Fruit fly (Drosophila melanogaster) whole organism, wandering third instar larva: ENCODE data around the gene CG14695.

Experiments used
- Abd-B ChIP-seq: fragments of >200 bp; optimal IDR thresholded peaks from 2 replicates; lab custom pipeline; 2017; ENCODE audit warnings: missing biosample characterization, missing genetic modification characterization
- CG32264 ChIP-seq: fragments of 200-800 bp; sonication (Bioruptor generic); optimal IDR thresholded peaks from 2 replicates; lab custom pipeline; 2016; ENCODE audit warnings: missing biosample characterization, missing genetic modification characterization
- CG9705 ChIP-seq: fragments of 200-800 bp; sonication (Bioruptor generic); optimal IDR thresholded peaks from 2 replicates; lab custom pipeline; 2018; ENCODE audit warnings: missing biosample characterization, mild to moderate bottlenecking, missing genetic modification characterization
- CrebA ChIP-seq: fragments of 200-800 bp; sonication (Bioruptor generic); optimal IDR thresholded peaks from 2 replicates; lab custom pipeline; 2016; ENCODE audit warnings: missing biosample characterization, mild to moderate bottlenecking, missing genetic modification characterization, borderline replicate concordance
- Dfd ChIP-seq: fragments of >200 bp; optimal IDR thresholded peaks from 2 replicates; lab custom pipeline; 2017; ENCODE audit warnings: missing biosample characterization, missing genetic modification characterization
- Dif ChIP-seq: fragments of 200-275, 200-300 bp; sonication (Bioruptor generic); optimal IDR thresholded peaks from 2 replicates; lab custom pipeline; 2018; ENCODE audit warnings: missing biosample characterization, missing genetic modification characterization; ENCODE audit not compliant: partially characterized antibody
- GATAd ChIP-seq: sonication (Bioruptor generic); optimal IDR thresholded peaks from 2 replicates; lab custom pipeline; 2016; ENCODE audit warnings: missing biosample characterization, missing genetic modification characterization
- HLH106 ChIP-seq: fragments of 200-800 bp; optimal IDR thresholded peaks from 3 replicates; lab custom pipeline; 2019; ENCODE audit warnings: missing biosample characterization, mild to moderate bottlenecking, missing genetic modification characterization, moderate library complexity
- Hnf4 ChIP-seq: fragments of 200-800 bp; sonication (Bioruptor generic); optimal IDR thresholded peaks from 2 replicates; lab custom pipeline; 2016; ENCODE audit warnings: missing biosample characterization, mild to moderate bottlenecking, missing genetic modification characterization
- Hr78 ChIP-seq: fragments of >200 bp; optimal IDR thresholded peaks from 2 replicates; lab custom pipeline; 2017; ENCODE audit warnings: missing biosample characterization, missing genetic modification characterization
- Hr83 ChIP-seq: fragments of 200-300 bp; sonication (Bioruptor generic); optimal IDR thresholded peaks from 2 replicates; lab custom pipeline; 2016; ENCODE audit warnings: missing biosample characterization, mild to moderate bottlenecking, missing genetic modification characterization, moderate library complexity; ENCODE audit not compliant: poor library complexity, severe bottlenecking
- Jra ChIP-seq: sonication (Bioruptor generic); optimal IDR thresholded peaks from 2 replicates; lab custom pipeline; 2016; ENCODE audit warnings: missing biosample characterization, missing genetic modification characterization
- Mio ChIP-seq: sonication (Bioruptor generic); optimal IDR thresholded peaks from 2 replicates; lab custom pipeline; 2016; ENCODE audit warnings: missing biosample characterization, missing genetic modification characterization
- Myc ChIP-seq: fragments of >200 bp; optimal IDR thresholded peaks from 2 replicates; lab custom pipeline; 2017
- N ChIP-seq: fragments of >200 bp; optimal IDR thresholded peaks from 2 replicates; lab custom pipeline; 2018; ENCODE audit warnings: missing biosample characterization, missing external identifiers, missing genetic modification characterization
- OdsH ChIP-seq: fragments of 200-800 bp; sonication (Bioruptor generic); optimal IDR thresholded peaks from 2 replicates; lab custom pipeline; 2016; ENCODE audit warnings: missing biosample characterization, mild to moderate bottlenecking, missing genetic modification characterization
- Rel ChIP-seq, 2 experiments: fragments of 200-800 bp; sonication (Bioruptor generic) in 1 of 2; optimal IDR thresholded peaks; 2 replicates in 1 of 2; 3 replicates in 1 of 2; lab custom pipeline; 2016 to 2019; ENCODE audit warnings: mild to moderate bottlenecking in 2 of 2, missing biosample characterization in 2 of 2, missing genetic modification characterization in 2 of 2, moderate library complexity in 1 of 2
- Sp1 ChIP-seq: fragments of 200-800 bp; sonication (Bioruptor generic); optimal IDR thresholded peaks from 3 replicates; lab custom pipeline; 2019; ENCODE audit warnings: missing biosample characterization, mild to moderate bottlenecking, missing genetic modification characterization, moderate library complexity
- Vsx2 ChIP-seq: fragments of 200-300, 225-300 bp; sonication (Bioruptor generic); optimal IDR thresholded peaks from 2 replicates; lab custom pipeline; 2018; ENCODE audit warnings: missing biosample characterization, missing genetic modification characterization; ENCODE audit not compliant: partially characterized antibody
- br ChIP-seq: fragments of 200-800 bp; sonication (Bioruptor generic); optimal IDR thresholded peaks from 2 replicates; lab custom pipeline; 2016; ENCODE audit warnings: missing biosample characterization, missing genetic modification characterization
- brk ChIP-seq: fragments of 200-800 bp; sonication (Bioruptor generic); optimal IDR thresholded peaks from 2 replicates; lab custom pipeline; 2016; ENCODE audit warnings: missing biosample characterization, mild to moderate bottlenecking, missing genetic modification characterization
- dl ChIP-seq, 2 experiments: fragments of 175-275, 200-275 bp in 1 of 2; fragments of 200-275 bp in 1 of 2; sonication (Bioruptor generic); optimal IDR thresholded peaks; lab custom pipeline; 2018; ENCODE audit warnings: mild to moderate bottlenecking in 2 of 2, missing biosample characterization in 2 of 2, missing genetic modification characterization in 2 of 2, moderate library complexity in 2 of 2; ENCODE audit not compliant: partially characterized antibody in 2 of 2, insufficient read depth in 1 of 2
- dmrt93B ChIP-seq: fragments of 200-800 bp; sonication (Bioruptor generic); optimal IDR thresholded peaks from 2 replicates; lab custom pipeline; 2018; ENCODE audit warnings: missing biosample characterization, mild to moderate bottlenecking, missing genetic modification characterization
- dsf ChIP-seq: sonication (Bioruptor generic); optimal IDR thresholded peaks from 2 replicates; lab custom pipeline; 2016; ENCODE audit warnings: missing biosample characterization, missing genetic modification characterization, borderline replicate concordance
- ey ChIP-seq: fragments of 200-800 bp; sonication (Bioruptor generic); optimal IDR thresholded peaks from 2 replicates; lab custom pipeline; 2016; ENCODE audit warnings: missing biosample characterization, missing genetic modification characterization
- foxo ChIP-seq, 2 experiments: fragments of 200-800 bp; sonication (Bioruptor generic); optimal IDR thresholded peaks; 2 replicates in 1 of 2; 3 replicates in 1 of 2; lab custom pipeline; 2016 to 2017; ENCODE audit warnings: missing biosample characterization in 2 of 2, missing genetic modification characterization in 2 of 2
- fru ChIP-seq: fragments of 200-800 bp; sonication (Bioruptor generic); optimal IDR thresholded peaks from 3 replicates; lab custom pipeline; 2016; ENCODE audit warnings: missing biosample characterization, mild to moderate bottlenecking, missing genetic modification characterization
- h ChIP-seq: fragments of 200-800 bp; sonication (Bioruptor generic); optimal IDR thresholded peaks from 3 replicates; lab custom pipeline; 2016; ENCODE audit warnings: missing biosample characterization, mild to moderate bottlenecking, missing genetic modification characterization
- jim ChIP-seq: fragments of 175-275, 200-325 bp; sonication (Bioruptor generic); optimal IDR thresholded peaks from 2 replicates; lab custom pipeline; 2016; ENCODE audit warnings: missing biosample characterization, mild to moderate bottlenecking, missing genetic modification characterization
- lola ChIP-seq: fragments of >200 bp; optimal IDR thresholded peaks from 2 replicates; lab custom pipeline; 2017; ENCODE audit warnings: missing biosample characterization, missing genetic modification characterization
- pan ChIP-seq: fragments of >200 bp; optimal IDR thresholded peaks from 2 replicates; lab custom pipeline; 2017
- psq ChIP-seq: fragments of 200-800 bp; sonication (Bioruptor generic); optimal IDR thresholded peaks from 3 replicates; lab custom pipeline; 2017; ENCODE audit warnings: missing biosample characterization, mild to moderate bottlenecking, missing genetic modification characterization, moderate library complexity
- rgr ChIP-seq: fragments of 200-800 bp; sonication (Bioruptor generic); optimal IDR thresholded peaks from 3 replicates; lab custom pipeline; 2016; ENCODE audit warnings: missing biosample characterization, mild to moderate bottlenecking, missing genetic modification characterization
- sage ChIP-seq: fragments of 200-800 bp; sonication (Bioruptor generic); optimal IDR thresholded peaks from 2 replicates; lab custom pipeline; 2016; ENCODE audit warnings: missing biosample characterization, mild to moderate bottlenecking, missing genetic modification characterization
- sv ChIP-seq: fragments of 200-800 bp; sonication (Bioruptor generic); optimal IDR thresholded peaks from 3 replicates; lab custom pipeline; 2016; ENCODE audit warnings: missing biosample characterization, missing genetic modification characterization
- tai ChIP-seq: sonication (Bioruptor generic); optimal IDR thresholded peaks from 2 replicates; lab custom pipeline; 2016; ENCODE audit warnings: missing biosample characterization, missing genetic modification characterization
- usp ChIP-seq: fragments of >200 bp; optimal IDR thresholded peaks from 2 replicates; lab custom pipeline; 2017; ENCODE audit warnings: missing biosample characterization, missing genetic modification characterization
- woc ChIP-seq: sonication (Bioruptor generic); optimal IDR thresholded peaks from 2 replicates; lab custom pipeline; 2016; ENCODE audit warnings: missing biosample characterization, mild to moderate bottlenecking, missing genetic modification characterization

Gene CG14695

dm6 chr3R:10875515-10876434 lies 3.3 kb downstream of the CG14695 start, which contains the start of gene Sodh2 (continued):
- TF ChIP-seq br (peak; percentile 72), Myc (lab: Kevin White, UChicago) (no peak)

dm6 chr3R:10872820-10873219 lies 6.3 kb downstream of the CG14695 start, which contains the start of gene CG4596:
Gene CG4596 (plus strand): TSS chr3R:10873038.
- TF ChIP-seq Hr83 (no peak), lola (no peak), dsf (no peak), usp (GFP tag; lab: Kevin White, UChicago) (no peak), dmrt93B (GFP tag; lab: Kevin White, UChicago) (no peak), h (GFP tag; lab: Kevin White, UChicago) (no peak), CG32264 (GFP tag; lab: Kevin White, UChicago) (no peak), HLH106 (no peak), br (no peak), Mio (GFP tag; lab: Kevin White, UChicago) (no peak), sage (GFP tag; lab: Kevin White, UChicago) (no peak), Dfd (no peak), Sp1 (no peak), Jra (GFP tag; lab: Kevin White, UChicago) (no peak), OdsH (GFP tag; lab: Kevin White, UChicago) (no peak), GATAd (GFP tag; lab: Kevin White, UChicago) (no peak), CG9705 (GFP tag; lab: Kevin White, UChicago) (no peak)

- TF ChIP-seq Mio (GFP tag; lab: Kevin White, UChicago) (no peak), rgr (peak; percentile 58), fru (GFP tag; lab: Kevin White, UChicago) (peak; percentile 23), usp (GFP tag; lab: Kevin White, UChicago) (no peak), pan (no peak), OdsH (GFP tag; lab: Kevin White, UChicago) (peak; percentile 61), br (peak; percentile 50), dsf (no peak), Dfd (no peak), CG32264 (GFP tag; lab: Kevin White, UChicago) (no peak), foxo (GFP tag; optimal IDR thresholded peaks at IDR 0.05; lab: Kevin White, UChicago) (peak in 1 of 2 experiments; percentile 76), dl (GFP tag; optimal IDR thresholded peaks at IDR 0.05; lab: Kevin White, UChicago; ENCODE audit: insufficient read depth in 1 of 2, partially characterized antibody in 2 of 2) (no peak), Myc (lab: Kevin White, UChicago) (no peak), Rel (GFP tag; optimal IDR thresholded peaks at IDR 0.05; lab: Kevin White, UChicago) (no peak), Rel (tag; optimal IDR thresholded peaks at IDR 0.05; lab: Kevin White, UChicago) (peak; percentile 42), sage (GFP tag; lab: Kevin White, UChicago) (no peak), h (GFP tag; lab: Kevin White, UChicago) (peak; percentile 72), GATAd (GFP tag; lab: Kevin White, UChicago) (no peak), CG9705 (GFP tag; lab: Kevin White, UChicago) (peak; percentile 53), Jra (GFP tag; lab: Kevin White, UChicago) (peak; percentile 13), jim (GFP tag; lab: Kevin White, UChicago) (no peak), woc (peak; percentile 62), N (no peak), Sp1 (peak; percentile 68), sv (GFP tag; lab: Kevin White, UChicago) (peak; percentile 2), ey (GFP tag; lab: Kevin White, UChicago) (peak; percentile 36), lola (no peak), tai (GFP tag; lab: Kevin White, UChicago) (no peak), HLH106 (peak; percentile 56), brk (GFP tag; lab: Kevin White, UChicago) (no peak), Dif (no peak), CrebA (GFP tag; lab: Kevin White, UChicago) (no peak), Hr78 (GFP tag; lab: Kevin White, UChicago) (no peak), psq (peak; percentile 57), Hnf4 (GFP tag; lab: Kevin White, UChicago) (peak; percentile 67), dmrt93B (GFP tag; lab: Kevin White, UChicago) (peak; percentile 15), Abd-B (GFP tag; lab: Kevin White, UChicago) (no peak), Hr83 (peak; percentile 15), Vsx2 (peak; percentile 80)
These were observed 6.9 kb downstream of the CG14695 start, which contains the start of gene Fdh for dm6 chr3R:10872148-10872783. Gene Fdh (minus strand): TSS chr3R:10872381.
